Worm (Caenorhabditis elegans): ENCODE results near the gene plk-3.

- TF ChIP-seq nhr-237 (tag; optimal IDR thresholded peaks at IDR 0.05) (no peak), pha-4 (tag; optimal IDR thresholded peaks at IDR 0.05) (no peak), nhr-28 (tag; optimal IDR thresholded peaks at IDR 0.05) (no peak), elt-3 (tag; optimal IDR thresholded peaks at IDR 0.05) (no peak), unc-62 (GFP tag; optimal IDR thresholded peaks at IDR 0.05) (no peak), unc-39 (tag; optimal IDR thresholded peaks at IDR 0.05) (no peak)
Observed at ce11 chrIV:7439377-7439776, 33.6 kb downstream of the plk-3 start.
